Fruit fly (Drosophila melanogaster): ENCODE measurements around the gene Prestin.

Gene Prestin

DNA sequence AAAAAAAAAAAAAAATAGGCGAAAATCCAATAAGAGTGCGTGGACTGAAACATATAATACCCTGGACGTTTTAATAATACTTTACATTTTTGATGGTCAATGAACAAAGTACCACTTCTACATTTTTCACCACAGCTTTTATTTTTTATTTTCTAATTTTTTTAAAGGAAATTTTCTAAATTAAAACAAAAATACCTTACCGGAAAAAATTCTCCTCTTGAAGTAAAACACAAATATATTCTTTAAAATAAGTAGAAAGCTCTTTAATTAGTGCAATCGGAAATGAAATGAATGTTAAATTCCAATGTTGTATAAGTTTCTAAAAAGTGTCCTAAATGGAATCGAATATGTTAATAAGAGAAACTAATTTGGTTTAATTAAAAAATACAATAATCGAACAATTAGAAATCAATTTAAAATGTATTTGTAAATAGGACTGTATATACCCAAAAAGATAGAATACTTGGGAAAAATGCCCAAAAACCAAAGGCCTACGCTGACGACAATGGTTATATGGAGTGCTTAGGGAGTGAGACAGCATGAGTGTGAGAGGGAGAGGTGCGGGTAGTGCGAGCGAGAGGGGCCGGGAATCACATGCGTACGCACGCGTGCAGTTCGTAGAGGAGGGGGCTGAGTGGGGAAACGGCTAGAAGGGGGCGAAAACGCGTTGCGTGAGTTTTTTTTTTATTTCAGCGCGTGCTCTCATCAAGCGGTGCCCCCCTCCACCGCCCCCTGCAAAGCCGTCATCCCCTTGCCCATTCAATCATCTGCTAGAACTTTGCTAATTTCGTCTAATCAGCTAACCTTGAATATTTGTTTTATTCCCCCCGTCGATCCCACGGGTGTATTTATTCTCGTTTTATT, 41.3 kb upstream of the Prestin start (continued):
- TF ChIP-seq Rfx (GFP tag; IDR thresholded peaks at IDR 0.05) (peak; percentile 66), Atf6 (GFP tag; IDR thresholded peaks at IDR 0.05) (peak; percentile 67; the same call in 1 of the 2 replicates), Camta (GFP tag; optimal IDR thresholded peaks at IDR 0.05) (no peak), CG18599 (GFP tag; optimal IDR thresholded peaks at IDR 0.05) (peak; percentile 48), Blimp-1 (GFP tag; optimal IDR thresholded peaks at IDR 0.05) (peak; percentile 37), Fer1 (GFP tag; optimal IDR thresholded peaks at IDR 0.05) (peak; percentile 37), CG3163 (GFP tag; optimal IDR thresholded peaks at IDR 0.05) (no peak), CG2889 (GFP tag; IDR thresholded peaks at IDR 0.05) (0 out of 3 replicates have a peak, but pooled peaks have one; percentile 36), lbe (GFP tag; optimal IDR thresholded peaks at IDR 0.05) (no peak), CG7271 (tag; optimal IDR thresholded peaks at IDR 0.05) (no peak), CG2678 (tag; optimal IDR thresholded peaks at IDR 0.05) (peak; percentile 49), CG10321 (GFP tag; IDR thresholded peaks at IDR 0.05) (peak; percentile 76), oc (tag; optimal IDR thresholded peaks at IDR 0.05) (no peak), gce (GFP tag; IDR thresholded peaks at IDR 0.05) (peak; percentile 61; the same call in 1 of the 3 replicates), CG16815 (GFP tag; optimal IDR thresholded peaks at IDR 0.05) (peak; percentile 21), fru (optimal IDR thresholded peaks at IDR 0.05) (no peak), D19A (tag; optimal IDR thresholded peaks at IDR 0.05) (no peak), cg (GFP tag; optimal IDR thresholded peaks at IDR 0.05) (no peak), CG17361 (GFP tag; IDR thresholded peaks at IDR 0.05) (peak; percentile 33; the same call in 1 of the 3 replicates), zfh1 (GFP tag; IDR thresholded peaks at IDR 0.05) (0 out of 3 replicates have a peak, but pooled peaks have one; percentile 37), tup (GFP tag; optimal IDR thresholded peaks at IDR 0.05) (no peak), Deaf1 (tag; optimal IDR thresholded peaks at IDR 0.05) (no peak), CG18476 (GFP tag; optimal IDR thresholded peaks at IDR 0.05) (no peak), dysf (GFP tag; IDR thresholded peaks at IDR 0.05) (peak; percentile 60; the same call in 1 of the 3 replicates), unpg (GFP tag; optimal IDR thresholded peaks at IDR 0.05) (no peak), Sin3A (optimal IDR thresholded peaks at IDR 0.05) (no peak), CG15269 (tag; optimal IDR thresholded peaks at IDR 0.05) (no peak), nau (GFP tag; optimal IDR thresholded peaks at IDR 0.05) (no peak), usp (GFP tag; optimal IDR thresholded peaks at IDR 0.05) (no peak), CG12219 (GFP tag; optimal IDR thresholded peaks at IDR 0.05) (no peak), NC2β (GFP tag; optimal IDR thresholded peaks at IDR 0.05) (no peak), Oli (tag; optimal IDR thresholded peaks at IDR 0.05) (no peak), Ada2b (GFP tag; IDR thresholded peaks at IDR 0.05) (peak; percentile 31; the same call in 1 of the 2 replicates), CG10979 (tag; optimal IDR thresholded peaks at IDR 0.05) (no peak), ranshi (GFP tag; IDR thresholded peaks at IDR 0.05) (peak; percentile 40; the same call in 1 of the 2 replicates), exex (tag; optimal IDR thresholded peaks at IDR 0.05) (peak; percentile 78), CG12071 (GFP tag; optimal IDR thresholded peaks at IDR 0.05) (no peak), kay (GFP tag; optimal IDR thresholded peaks at IDR 0.05) (no peak), pb (GFP tag; optimal IDR thresholded peaks at IDR 0.05) (peak; percentile 17), Usf (GFP tag; optimal IDR thresholded peaks at IDR 0.05) (peak; percentile 28), HLH54F (GFP tag; optimal IDR thresholded peaks at IDR 0.05) (no peak), sisA (GFP tag; IDR thresholded peaks at IDR 0.05) (no peak), ara (GFP tag; IDR thresholded peaks at IDR 0.05) (0 out of 2 replicates have a peak, but pooled peaks have one; percentile 40), CG7987 (GFP tag; optimal IDR thresholded peaks at IDR 0.05) (peak; percentile 66), tgo (GFP tag; IDR thresholded peaks at IDR 0.05) (no peak; the same call in 2 of the 3 replicates), CG15011 (GFP tag; optimal IDR thresholded peaks at IDR 0.05) (no peak), crol (GFP tag; IDR thresholded peaks at IDR 0.05) (peak; percentile 99), CG10959 (GFP tag; IDR thresholded peaks at IDR 0.05) (no peak), CG4328 (GFP tag; optimal IDR thresholded peaks at IDR 0.05) (peak; percentile 10)
